Worm (Caenorhabditis elegans): Measurements from ENCODE around the gene glc-1.

DNA sequence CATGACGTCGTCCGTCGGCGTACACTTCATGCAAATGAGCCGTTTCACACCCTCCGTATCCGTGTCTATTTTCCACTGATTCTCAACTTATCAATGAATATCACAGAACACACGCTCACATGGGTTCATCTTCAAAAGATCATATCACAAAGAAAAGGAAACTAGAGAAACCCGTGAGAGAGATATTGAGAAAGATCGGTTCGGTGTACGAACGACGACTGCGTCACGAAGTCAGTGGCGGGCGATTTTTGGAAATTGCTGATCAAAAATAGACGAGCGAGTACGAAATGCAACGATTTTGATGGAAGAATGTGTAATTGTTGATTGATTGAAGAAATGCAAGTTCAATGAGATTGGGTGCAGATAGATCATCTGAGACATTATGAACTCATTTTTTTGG, 6.1 kb upstream of the glc-1 start:
- TF ChIP-seq ama-1 (optimal IDR thresholded peaks at IDR 0.05), result no peak
- no peak for TF ChIP-seq ama-1 (GFP tag; optimal IDR thresholded peaks at IDR 0.05)
- TF ChIP-seq nfya-2 (GFP tag; IDR thresholded peaks at IDR 0.05), result no peak
- TF ChIP-seq bed-2 (GFP tag; IDR thresholded peaks at IDR 0.05), result no peak
- TF ChIP-seq xnd-1 (tag; optimal IDR thresholded peaks at IDR 0.05), result no peak
